Worm (Caenorhabditis elegans): ENCODE data around the gene F48G7.8.

- TF ChIP-seq him-1 (tag; optimal IDR thresholded peaks at IDR 0.05): no peak
- TF ChIP-seq dao-5 (tag; optimal IDR thresholded peaks at IDR 0.05): no peak
- no peak for TF ChIP-seq W03F9.2 (tag; optimal IDR thresholded peaks at IDR 0.05)
These were observed 25.5 kb upstream of the F48G7.8 start, which contains the start of gene srj-5 for ce11 chrV:652940-653339.

Measured in whole organism, L4/young adult.